Worm (Caenorhabditis elegans) whole organism, late embryonic: ENCODE results near the gene wht-7.

Source experiments
- K02D7.2 ChIP-seq: sonication (generic microtip); optimal IDR thresholded peaks from 2 replicates; lab custom pipeline; 2017; ENCODE audit warnings: mild to moderate bottlenecking, missing genetic modification characterization, missing compliant biosample characterization
- K09A11.1 ChIP-seq: sonication (generic microtip); optimal IDR thresholded peaks from 2 replicates; lab custom pipeline; 2017; ENCODE audit warnings: antibody characterized with exemption, mild to moderate bottlenecking, missing genetic modification characterization, missing compliant biosample characterization; ENCODE audit not compliant: insufficient read depth
- Y22D7AL.16 ChIP-seq: sonication (generic microtip); optimal IDR thresholded peaks from 2 replicates; lab custom pipeline; 2016; ENCODE audit warnings: missing genetic modification characterization, missing compliant biosample characterization
- ahr-1 ChIP-seq: sonication (generic microtip); optimal IDR thresholded peaks from 2 replicates; lab custom pipeline; 2016; ENCODE audit warnings: missing genetic modification characterization, missing compliant biosample characterization
- ceh-18 ChIP-seq: sonication (generic microtip); optimal IDR thresholded peaks from 2 replicates; lab custom pipeline; 2016; ENCODE audit warnings: missing genetic modification characterization, missing compliant biosample characterization
- ceh-2 ChIP-seq: sonication (generic microtip); optimal IDR thresholded peaks from 2 replicates; lab custom pipeline; 2016; ENCODE audit warnings: missing genotype, missing genetic modification characterization, missing compliant biosample characterization
- ceh-22 ChIP-seq: sonication (generic microtip); optimal IDR thresholded peaks from 2 replicates; lab custom pipeline; 2017; ENCODE audit warnings: missing biosample characterization, missing genetic modification characterization
- ceh-31 ChIP-seq: sonication (generic microtip); optimal IDR thresholded peaks from 2 replicates; lab custom pipeline; 2016; ENCODE audit warnings: missing genetic modification characterization, missing compliant biosample characterization
- ceh-48 ChIP-seq: sonication (generic microtip); optimal IDR thresholded peaks from 2 replicates; lab custom pipeline; 2016; ENCODE audit warnings: missing genetic modification characterization, inconsistent platforms, missing compliant biosample characterization
- ceh-9 ChIP-seq: sonication (generic microtip); optimal IDR thresholded peaks from 2 replicates; lab custom pipeline; 2016; ENCODE audit warnings: mild to moderate bottlenecking, missing genetic modification characterization, inconsistent platforms, missing compliant biosample characterization
- che-1 ChIP-seq: sonication (generic microtip); optimal IDR thresholded peaks from 2 replicates; lab custom pipeline; 2016; ENCODE audit warnings: mild to moderate bottlenecking, missing genetic modification characterization, missing compliant biosample characterization
- dve-1 ChIP-seq: sonication (generic microtip); optimal IDR thresholded peaks from 2 replicates; lab custom pipeline; 2017; ENCODE audit warnings: antibody characterized with exemption, mild to moderate bottlenecking, missing genetic modification characterization, missing compliant biosample characterization
- elt-2 ChIP-seq: sonication (generic microtip); optimal IDR thresholded peaks from 2 replicates; lab custom pipeline; 2016; ENCODE audit warnings: missing genetic modification reagents, missing genetic modification characterization, missing compliant biosample characterization
- eyg-1 ChIP-seq: sonication (generic microtip); optimal IDR thresholded peaks from 2 replicates; lab custom pipeline; 2016; ENCODE audit warnings: missing genotype, missing genetic modification characterization, missing compliant biosample characterization
- fkh-10 ChIP-seq: fragments of 150-350 bp; optimal IDR thresholded peaks from 2 replicates; lab custom pipeline; 2014; ENCODE audit warnings: missing biosample characterization, missing genetic modification reagents, missing genetic modification characterization
- fkh-6 ChIP-seq: sonication (generic microtip); optimal IDR thresholded peaks from 2 replicates; lab custom pipeline; 2016; ENCODE audit warnings: missing genetic modification characterization, missing compliant biosample characterization
- hlh-15 ChIP-seq: sonication (generic microtip); optimal IDR thresholded peaks from 2 replicates; lab custom pipeline; 2016; ENCODE audit warnings: missing genetic modification characterization, missing compliant biosample characterization
- hlh-6 ChIP-seq: sonication (generic microtip); optimal IDR thresholded peaks from 2 replicates; lab custom pipeline; 2016; ENCODE audit warnings: missing genotype, missing genetic modification characterization, missing compliant biosample characterization
- hlh-8 ChIP-seq: sonication (generic microtip); optimal IDR thresholded peaks from 2 replicates; lab custom pipeline; 2016; ENCODE audit warnings: missing genotype, missing genetic modification characterization, missing compliant biosample characterization
- madf-2 ChIP-seq: sonication (generic microtip); optimal IDR thresholded peaks from 2 replicates; lab custom pipeline; 2017; ENCODE audit warnings: missing genetic modification characterization, missing compliant biosample characterization
- mec-3 ChIP-seq: sonication (generic microtip); optimal IDR thresholded peaks from 2 replicates; lab custom pipeline; 2016; ENCODE audit warnings: borderline replicate concordance, missing genetic modification characterization, missing compliant biosample characterization
- nfya-1 ChIP-seq: sonication (generic microtip); optimal IDR thresholded peaks from 2 replicates; lab custom pipeline; 2017; ENCODE audit warnings: missing genetic modification characterization, mild to moderate bottlenecking, missing compliant biosample characterization, antibody characterized with exemption, moderate library complexity
- nhr-11 ChIP-seq: fragments of 150-350 bp; optimal IDR thresholded peaks from 2 replicates; lab custom pipeline; 2014; ENCODE audit warnings: missing biosample characterization, missing genetic modification characterization
- pros-1 ChIP-seq: fragments of 150-350 bp; optimal IDR thresholded peaks from 2 replicates; lab custom pipeline; 2014; ENCODE audit warnings: missing biosample characterization, missing genetic modification reagents, missing genetic modification characterization
- rnt-1 ChIP-seq: sonication (generic microtip); optimal IDR thresholded peaks from 2 replicates; lab custom pipeline; 2016; ENCODE audit warnings: missing genetic modification characterization, missing compliant biosample characterization
- sdc-2 ChIP-seq: sonication (generic microtip); optimal IDR thresholded peaks from 2 replicates; lab custom pipeline; 2016; ENCODE audit warnings: missing genotype, missing genetic modification characterization, missing compliant biosample characterization
- ttx-3 ChIP-seq: sonication (generic microtip); optimal IDR thresholded peaks from 2 replicates; lab custom pipeline; 2016; ENCODE audit warnings: missing genetic modification reagents, missing genetic modification characterization, missing compliant biosample characterization
- unc-3 ChIP-seq, 2 experiments: fragments of 200-800 bp in 1 of 2; sonication (Bioruptor generic) in 1 of 2; sonication (generic microtip) in 1 of 2; conservative IDR thresholded peaks in 1 of 2; optimal IDR thresholded peaks in 1 of 2; 2 replicates each; pipeline versions ENCODE4 v1.3.6 to Lab custom; 2016 to 2022; ENCODE audit warnings: missing compliant biosample characterization in 2 of 2, missing genetic modification characterization in 2 of 2, missing genetic modification reagents in 1 of 2
- unc-42 ChIP-seq: sonication (generic microtip); optimal IDR thresholded peaks from 2 replicates; lab custom pipeline; 2016; ENCODE audit warnings: missing genotype, missing genetic modification characterization, missing compliant biosample characterization
- unc-55 ChIP-seq: sonication (generic microtip); optimal IDR thresholded peaks from 2 replicates; lab custom pipeline; 2017; ENCODE audit warnings: missing biosample characterization, missing genetic modification reagents, missing genetic modification characterization
- unc-86 ChIP-seq: sonication (generic microtip); optimal IDR thresholded peaks from 2 replicates; lab custom pipeline; 2016; ENCODE audit warnings: missing genetic modification characterization, missing compliant biosample characterization
- zip-5 ChIP-seq: sonication (generic microtip); optimal IDR thresholded peaks from 2 replicates; lab custom pipeline; 2016; ENCODE audit warnings: missing genetic modification characterization, missing compliant biosample characterization

wht-7 gene

ce11 chrIII:6149467-6150072, at the start of gene wht-7, which contains the start of gene Y42G9A.1:
Gene wht-7, minus strand, starts transcription at chrIII:6149597.
Gene Y42G9A.1, plus strand, starts transcription at chrIII:6149961.
- TF ChIP-seq elt-2 (tag; lab: Kevin White, UChicago) (peak; percentile 31), dve-1 (tag; lab: Kevin White, UChicago) (no peak), hlh-6 (tag; lab: Kevin White, UChicago) (no peak)

DNA sequence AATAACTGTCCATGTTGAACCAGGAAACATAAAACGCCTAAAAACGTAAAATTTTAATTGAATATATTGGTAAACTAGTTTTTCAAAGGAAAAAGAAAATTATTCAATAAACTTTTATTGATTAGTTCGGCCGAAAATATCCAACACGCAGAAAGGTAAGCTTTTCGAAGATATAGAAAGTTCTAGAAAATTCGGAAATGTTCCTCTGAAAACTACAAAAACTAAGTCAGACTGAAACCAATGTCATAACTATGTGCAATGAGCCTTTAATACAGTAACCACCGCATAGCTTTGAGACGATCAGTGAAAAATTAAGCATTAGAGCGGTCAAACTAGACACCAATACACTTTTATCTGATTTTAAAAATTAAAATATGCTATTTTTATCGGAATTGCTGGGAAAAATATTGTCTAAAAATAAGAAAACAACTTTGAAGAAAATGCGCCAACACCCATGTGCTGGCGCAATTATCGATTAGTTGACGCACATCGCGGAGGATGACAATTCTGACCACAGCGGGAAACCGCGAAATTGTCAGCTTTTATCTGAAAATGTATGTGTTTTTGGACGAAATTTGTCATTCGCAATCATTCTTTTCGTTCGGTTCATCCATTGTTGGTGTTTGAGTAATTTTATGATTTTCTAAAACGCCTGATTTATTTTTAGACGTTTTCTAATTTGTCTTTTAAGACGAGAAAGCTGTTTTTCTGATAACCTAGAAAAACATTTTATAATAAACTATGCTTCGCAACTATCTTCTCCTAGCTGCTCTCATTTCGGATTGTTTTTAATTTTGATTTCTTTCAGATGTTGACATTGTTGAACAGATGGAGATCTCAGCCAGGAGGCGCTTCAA, 49.2 kb upstream of the wht-7 start, which contains the start of the genes C23G10.7 and rpn-2:
Gene C23G10.7, minus strand, starts transcription at position 37 of the 857 bp plus-strand sequence.
Gene rpn-2, plus strand, starts transcription at position 807 of the 857 bp plus-strand sequence.
- TF ChIP-seq ceh-9 (tag; lab: Kevin White, UChicago) (no peak), rnt-1 (tag; lab: Kevin White, UChicago) (peak; percentile 40), ceh-48 (tag; lab: Kevin White, UChicago) (peak; percentile 23), Y22D7AL.16 (tag; lab: Kevin White, UChicago) (no peak), nfya-1 (tag; lab: Kevin White, UChicago) (peak; percentile 17), unc-42 (tag; lab: Kevin White, UChicago) (peak; percentile 10), zip-5 (tag; lab: Kevin White, UChicago) (no peak), che-1 (tag; lab: Kevin White, UChicago) (no peak)

DNA sequence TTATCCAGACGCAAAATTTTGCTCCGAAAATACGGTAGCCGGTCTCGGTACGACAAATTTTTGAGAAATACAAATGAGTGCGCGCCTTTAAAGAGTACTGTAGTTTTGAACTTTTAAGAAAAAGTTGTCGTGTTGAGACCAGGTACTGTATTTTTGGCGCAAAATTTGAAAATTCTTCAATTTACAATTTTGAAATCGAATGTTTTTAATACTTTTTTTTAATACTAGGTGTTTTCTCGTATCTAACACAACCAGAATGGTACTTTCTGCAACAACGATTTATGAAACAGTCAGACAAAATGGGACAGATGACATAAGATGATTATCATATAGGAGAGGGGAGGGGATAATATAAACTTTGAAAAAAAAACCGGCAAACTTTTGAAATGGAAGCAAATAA, 46.3 kb upstream of the wht-7 start:
- TF ChIP-seq fkh-10 (no peak), ceh-31 (no peak), unc-86 (tag; lab: Kevin White, UChicago) (no peak), ahr-1 (tag; lab: Kevin White, UChicago) (no peak), K02D7.2 (tag; lab: Kevin White, UChicago) (no peak)

ce11 chrIII:6194480-6194879, 45.1 kb upstream of the wht-7 start, which contains the start of gene ugt-66:
Gene ugt-66, minus strand, starts transcription at chrIII:6194580.
- no peak for TF ChIP-seq ttx-3 (tag; lab: Kevin White, UChicago)
- no peak for TF ChIP-seq unc-3 (GFP tag; conservative IDR thresholded peaks at IDR 0.05; lab: Robert Waterston, UW)
- TF ChIP-seq unc-3 (tag; optimal IDR thresholded peaks at IDR 0.05; lab: Kevin White, UChicago) = no peak
- no peak for TF ChIP-seq eyg-1 (tag; lab: Kevin White, UChicago)
- TF ChIP-seq nfya-1 (tag; lab: Kevin White, UChicago) = no peak
- TF ChIP-seq nhr-11 (tag; lab: Kevin White, UChicago) = no peak
- TF ChIP-seq ceh-18 (tag; lab: Kevin White, UChicago) = no peak
- TF ChIP-seq K09A11.1 = no peak
- TF ChIP-seq hlh-6 (tag; lab: Kevin White, UChicago) = no peak
- TF ChIP-seq fkh-6 (tag; lab: Kevin White, UChicago) = no peak
- TF ChIP-seq zip-5 (tag; lab: Kevin White, UChicago) = no peak
- no peak for TF ChIP-seq elt-2 (tag; lab: Kevin White, UChicago)
- TF ChIP-seq hlh-15 (tag; lab: Kevin White, UChicago) = no peak
- TF ChIP-seq, all 69 proteins: peak for 0

ce11 chrIII:6190810-6191209, 41.4 kb upstream of the wht-7 start, which contains the start of gene C23G10.5:
Gene C23G10.5, plus strand, starts transcription at chrIII:6191110.
- TF ChIP-seq pros-1 (tag; lab: Kevin White, UChicago) (no peak), ceh-2 (tag; lab: Kevin White, UChicago) (no peak), dve-1 (tag; lab: Kevin White, UChicago) (no peak), madf-2 (tag; lab: Kevin White, UChicago) (no peak), K09A11.1 (no peak), ceh-9 (tag; lab: Kevin White, UChicago) (no peak), unc-55 (GFP tag; lab: Kevin White, UChicago) (no peak), ceh-22 (tag; lab: Kevin White, UChicago) (no peak), hlh-6 (tag; lab: Kevin White, UChicago) (no peak), hlh-8 (tag; lab: Kevin White, UChicago) (no peak), sdc-2 (tag; lab: Kevin White, UChicago) (no peak), mec-3 (tag; lab: Kevin White, UChicago) (no peak), ceh-48 (tag; lab: Kevin White, UChicago) (no peak)
